Worm (Caenorhabditis elegans) whole organism, L4 larva: ENCODE measurements around the gene clec-213.
A peak's percentile ranks its signal among the peaks of the same experiment; 100 is the strongest.

ENCODE experiments used
- F26F4.8 ChIP-seq: fragments of 200-800 bp; sonication (Bioruptor generic); conservative IDR thresholded peaks from 2 replicates; pipeline ENCODE4 v1.3.6; 2022; ENCODE audit warnings: missing genetic modification characterization, missing compliant biosample characterization
- F49E8.2 ChIP-seq: sonication (generic microtip); optimal IDR thresholded peaks from 2 replicates; lab custom pipeline; 2016; ENCODE audit warnings: missing compliant biosample characterization, mild to moderate bottlenecking, missing genetic modification characterization, borderline replicate concordance
- Y105C5A.15 ChIP-seq: fragments of 200-800 bp; sonication (Bioruptor generic); IDR thresholded peaks from 2 replicates; pipeline ENCODE4 v1.3.6; 2022; ENCODE audit warnings: missing genetic modification characterization, missing compliant biosample characterization
- Y75B8A.6 ChIP-seq: fragments of 200-800 bp; sonication (Bioruptor generic); IDR thresholded peaks from 2 replicates; pipeline ENCODE4 v1.3.6; 2022; ENCODE audit warnings: missing genetic modification reagents, missing genetic modification characterization, missing compliant biosample characterization
- ama-1 ChIP-seq: fragments of 150-350 bp; optimal IDR thresholded peaks from 2 replicates; lab custom pipeline; 2014; ENCODE audit warnings: inconsistent platforms, mixed read lengths
- ceh-32 ChIP-seq: sonication (generic microtip); optimal IDR thresholded peaks from 2 replicates; lab custom pipeline; 2016; ENCODE audit warnings: mild to moderate bottlenecking, missing genetic modification characterization, missing compliant biosample characterization; ENCODE audit not compliant: poor library complexity
- ceh-62 ChIP-seq: sonication (generic microtip); optimal IDR thresholded peaks from 2 replicates; lab custom pipeline; 2017; ENCODE audit warnings: missing biosample characterization, missing genetic modification characterization
- dmd-8 ChIP-seq: fragments of 200-800 bp; sonication (Bioruptor generic); IDR thresholded peaks from 2 replicates; pipeline ENCODE4 v1.3.6; 2022; ENCODE audit warnings: missing genetic modification characterization, missing compliant biosample characterization
- dmd-9 ChIP-seq: fragments of 200-800 bp; sonication (Bioruptor generic); IDR thresholded peaks from 2 replicates; pipeline ENCODE4 v1.3.6; 2022; ENCODE audit warnings: missing genetic modification reagents, missing genetic modification characterization, missing compliant biosample characterization
- duxl-1 ChIP-seq: sonication (generic microtip); optimal IDR thresholded peaks from 2 replicates; lab custom pipeline; 2016; ENCODE audit warnings: mild to moderate bottlenecking, missing genetic modification characterization, moderate library complexity, missing compliant biosample characterization; ENCODE audit not compliant: poor library complexity
- egl-27 ChIP-seq: sonication (generic microtip); optimal IDR thresholded peaks from 3 replicates; lab custom pipeline; 2017; ENCODE audit warnings: missing biosample characterization, missing genetic modification reagents, missing genetic modification characterization
- hif-1 ChIP-seq, 2 experiments: sonication (generic microtip); optimal IDR thresholded peaks; 2 replicates each; lab custom pipeline; 2016 to 2017; ENCODE audit warnings: missing compliant biosample characterization in 2 of 2, missing genetic modification characterization in 2 of 2, missing genetic modification reagents in 2 of 2, missing genotype in 2 of 2, mild to moderate bottlenecking in 1 of 2
- hlh-30 ChIP-seq: sonication (generic microtip); optimal IDR thresholded peaks from 2 replicates; lab custom pipeline; 2017; ENCODE audit warnings: antibody characterized with exemption, mild to moderate bottlenecking, missing genetic modification characterization, missing compliant biosample characterization; ENCODE audit not compliant: insufficient read depth
- hmg-1.1 ChIP-seq: fragments of 200-800 bp; sonication (Bioruptor generic); IDR thresholded peaks from 2 replicates; pipeline ENCODE4 v1.3.6; 2022; ENCODE audit warnings: missing genetic modification reagents, missing genetic modification characterization, missing compliant biosample characterization
- jun-1 ChIP-seq: fragments of 150-350 bp; optimal IDR thresholded peaks from 2 replicates; lab custom pipeline; 2014; ENCODE audit warnings: missing biosample characterization, missing genetic modification reagents, missing genetic modification characterization
- lim-7 ChIP-seq: fragments of 200-800 bp; sonication (Bioruptor generic); IDR thresholded peaks from 2 replicates; pipeline ENCODE4 v1.3.6; 2022; ENCODE audit warnings: missing genetic modification characterization, missing compliant biosample characterization
- lin-38 ChIP-seq: fragments of 200-800 bp; sonication (Bioruptor generic); IDR thresholded peaks from 2 replicates; pipeline ENCODE4 v1.3.6; 2022; ENCODE audit warnings: missing genetic modification reagents, missing genetic modification characterization, missing compliant biosample characterization
- lsy-2 ChIP-seq, 2 experiments: fragments of 150-350 bp in 1 of 2; sonication (generic microtip) in 1 of 2; optimal IDR thresholded peaks; 2 replicates each; lab custom pipeline; 2014 to 2017; ENCODE audit warnings: missing biosample characterization in 2 of 2, missing genetic modification characterization in 2 of 2
- mxl-2 ChIP-seq: fragments of 200-800 bp; sonication (Bioruptor generic); conservative IDR thresholded peaks from 2 replicates; pipeline ENCODE4 v1.3.6; 2022; ENCODE audit warnings: missing genetic modification reagents, missing genetic modification characterization, missing compliant biosample characterization
- mxl-3 ChIP-seq: fragments of 200-800 bp; sonication (Bioruptor generic); optimal IDR thresholded peaks from 2 replicates; lab custom pipeline; 2018; ENCODE audit warnings: mild to moderate bottlenecking, missing genetic modification characterization, missing compliant biosample characterization
- nhr-11 ChIP-seq: fragments of 150-350 bp; optimal IDR thresholded peaks from 2 replicates; lab custom pipeline; 2014; ENCODE audit warnings: missing biosample characterization, missing genetic modification characterization
- nhr-42 ChIP-seq: fragments of 200-800 bp; sonication (Bioruptor generic); IDR thresholded peaks from 2 replicates; pipeline ENCODE4 v1.3.6; 2022; ENCODE audit warnings: missing genetic modification characterization, missing compliant biosample characterization
- nhr-48 ChIP-seq: sonication (generic microtip); optimal IDR thresholded peaks from 2 replicates; lab custom pipeline; 2016; ENCODE audit warnings: mild to moderate bottlenecking, missing genetic modification characterization, missing compliant biosample characterization
- nhr-77 ChIP-seq: fragments of 150-350 bp; optimal IDR thresholded peaks from 2 replicates; lab custom pipeline; 2014; ENCODE audit warnings: missing biosample characterization, missing genetic modification characterization
- pha-4 ChIP-seq, 2 experiments: fragments of 150-350 bp in 1 of 2; fragments of 200-800 bp in 1 of 2; sonication (Bioruptor generic) in 1 of 2; IDR thresholded peaks in 1 of 2; optimal IDR thresholded peaks in 1 of 2; 2 replicates each; pipeline versions ENCODE4 v1.3.6 to Lab custom; 2014 to 2022; ENCODE audit warnings: missing genetic modification characterization in 2 of 2, missing genetic modification reagents in 2 of 2, missing biosample characterization in 1 of 2, missing compliant biosample characterization in 1 of 2
- unc-39 ChIP-seq: sonication (generic microtip); optimal IDR thresholded peaks from 2 replicates; lab custom pipeline; 2017; ENCODE audit warnings: missing biosample characterization, missing genetic modification characterization
- unc-62 ChIP-seq, 3 experiments: fragments of 150-350 bp in 1 of 3; sonication (generic microtip); optimal IDR thresholded peaks in 2 of 3; peaks in 1 of 3; 1 replicate in 1 of 3; 2 replicates in 2 of 3; lab custom pipeline; 2014 to 2017; ENCODE audit warnings: missing biosample characterization in 3 of 3, missing genetic modification characterization in 3 of 3, missing genetic modification reagents in 3 of 3, missing genotype in 1 of 3
- vab-7 ChIP-seq: fragments of 200-800 bp; sonication (Bioruptor generic); IDR thresholded peaks from 2 replicates; pipeline ENCODE4 v1.3.6; 2022; ENCODE audit warnings: missing genetic modification reagents, missing genetic modification characterization, missing compliant biosample characterization
- zfp-3 ChIP-seq: fragments of 200-800 bp; sonication (Bioruptor generic); conservative IDR thresholded peaks from 2 replicates; pipeline ENCODE4 v1.3.6; 2022; ENCODE audit warnings: missing genetic modification reagents, missing genetic modification characterization, missing compliant biosample characterization
- zip-11 ChIP-seq: fragments of 200-800 bp; sonication (Bioruptor generic); IDR thresholded peaks from 2 replicates; pipeline ENCODE4 v1.3.6; 2022; ENCODE audit warnings: missing genetic modification characterization, missing compliant biosample characterization
- zip-2 ChIP-seq: fragments of 150-350 bp; optimal IDR thresholded peaks from 2 replicates; lab custom pipeline; 2014; ENCODE audit warnings: missing biosample characterization, missing genetic modification characterization

The clec-213 gene

ce11 chrV:7604858-7605257 is at the start of gene clec-213:
Gene clec-213, plus strand, starts transcription at chrV:7605158.
- no peak for TF ChIP-seq F49E8.2
- TF ChIP-seq duxl-1 (tag; lab: Kevin White, UChicago) = no peak
- no peak for TF ChIP-seq vab-7 (GFP tag; lab: Robert Waterston, UW)
- no peak for TF ChIP-seq nhr-77 (tag; lab: Kevin White, UChicago)
- TF ChIP-seq mxl-3 = no peak
- TF ChIP-seq jun-1 = no peak
- TF ChIP-seq, all 104 proteins: peak for 0

DNA sequence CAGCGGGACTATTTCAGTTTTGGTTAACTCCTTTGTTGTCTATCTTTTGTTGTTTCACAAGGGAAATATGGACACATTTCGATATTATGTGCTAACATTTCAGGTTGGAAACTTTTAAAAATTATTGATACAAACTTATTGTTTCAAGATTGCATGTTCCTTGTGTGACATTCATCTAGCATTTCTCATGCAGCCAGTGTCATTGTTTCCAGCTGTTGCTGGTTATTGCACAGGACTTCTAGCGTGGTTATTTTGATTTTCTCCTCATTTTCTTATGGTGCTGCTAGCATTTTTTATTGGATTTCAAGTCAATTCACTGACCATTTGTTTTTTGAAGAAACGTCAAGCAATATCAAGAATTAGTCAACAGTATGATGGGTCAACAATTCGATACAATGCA is 49.1 kb upstream of the clec-213 start:
- TF ChIP-seq zip-2 (tag; lab: Kevin White, UChicago) = no peak
- TF ChIP-seq nhr-11 (tag; lab: Kevin White, UChicago) = no peak
- TF ChIP-seq F26F4.8 (GFP tag; lab: Robert Waterston, UW) = no peak
- TF ChIP-seq duxl-1 (tag; lab: Kevin White, UChicago) = no peak
- TF ChIP-seq dmd-9 (GFP tag; lab: Robert Waterston, UW) = no peak
- no peak for TF ChIP-seq unc-39 (tag; lab: Kevin White, UChicago)
- TF ChIP-seq unc-62 (GFP tag; optimal IDR thresholded peaks at IDR 0.05 in 1 of 2; lab: Kevin White, UChicago) = peak in 1 of 2 experiments; percentile 34
- TF ChIP-seq unc-62 (tag; optimal IDR thresholded peaks at IDR 0.05; lab: Kevin White, UChicago) = no peak
- no peak for TF ChIP-seq ceh-62 (tag; lab: Kevin White, UChicago)
- TF ChIP-seq, all 104 proteins: peak for 1

- TF ChIP-seq egl-27 (tag; lab: Kevin White, UChicago) = no peak
- no peak for TF ChIP-seq dmd-9 (GFP tag; lab: Robert Waterston, UW)
- no peak for TF ChIP-seq lsy-2 (tag; optimal IDR thresholded peaks at IDR 0.05; lab: Kevin White, UChicago)
- TF ChIP-seq Y75B8A.6 = no peak
- TF ChIP-seq lim-7 = no peak
- TF ChIP-seq dmd-8 (GFP tag; lab: Robert Waterston, UW) = no peak
- TF ChIP-seq duxl-1 (tag; lab: Kevin White, UChicago) = no peak
- no peak for TF ChIP-seq lin-38 (GFP tag; lab: Robert Waterston, UW)
- no peak for TF ChIP-seq ceh-32 (tag; lab: Kevin White, UChicago)
- TF ChIP-seq vab-7 (GFP tag; lab: Robert Waterston, UW) = no peak
- no peak for TF ChIP-seq ama-1
- no peak for TF ChIP-seq mxl-3
- no peak for TF ChIP-seq hmg-1.1
Observed at ce11 chrV:7558693-7559092, 46.3 kb upstream of the clec-213 start, which contains the start of gene ets-7. Gene ets-7, minus strand, starts transcription at chrV:7558793.

DNA sequence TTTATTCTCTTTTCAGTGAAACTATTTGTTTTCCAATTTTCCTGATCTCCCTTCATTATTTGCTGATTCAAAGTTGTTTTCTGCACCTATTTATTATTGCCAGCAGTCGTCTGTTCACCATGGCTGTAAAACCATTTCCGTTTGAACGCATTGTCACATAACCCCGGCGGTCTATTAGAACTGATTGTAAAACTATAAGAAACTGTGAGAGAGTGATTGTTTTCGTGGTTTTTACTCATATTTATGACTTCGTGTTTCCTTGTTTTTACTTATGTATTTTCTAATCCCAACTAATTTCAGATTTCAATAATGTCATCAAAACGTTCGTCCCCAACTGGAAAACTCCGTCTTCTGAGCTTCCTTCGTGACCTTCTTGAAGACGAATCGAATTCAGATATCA is 42.0 kb upstream of the clec-213 start, which contains the start of gene F19F10.1:
TSS of gene F19F10.1 (plus strand) at position 301 of the 400 bp plus-strand sequence.
- TF ChIP-seq nhr-77 (tag; lab: Kevin White, UChicago) = no peak
- TF ChIP-seq mxl-2 (GFP tag; lab: Robert Waterston, UW) = no peak
- TF ChIP-seq mxl-3 = no peak
- no peak for TF ChIP-seq ceh-32 (tag; lab: Kevin White, UChicago)
- TF ChIP-seq zfp-3 = no peak

ce11 chrV:7570290-7570689 is 34.7 kb upstream of the clec-213 start, which contains the start of gene clec-212:
Gene clec-212, minus strand, starts transcription at chrV:7570390.
- TF ChIP-seq lim-7 (no peak), Y105C5A.15 (no peak), nhr-48 (tag; lab: Kevin White, UChicago) (no peak), zfp-3 (no peak), nhr-42 (no peak), zip-11 (GFP tag; lab: Robert Waterston, UW) (no peak), hif-1 (tag; optimal IDR thresholded peaks at IDR 0.05; lab: Kevin White, UChicago) (no peak), hlh-30 (tag; lab: Kevin White, UChicago) (no peak), pha-4 (GFP tag; IDR thresholded peaks at IDR 0.05; lab: Robert Waterston, UW) (no peak), pha-4 (tag; optimal IDR thresholded peaks at IDR 0.05; lab: Kevin White, UChicago) (no peak)
- TF ChIP-seq, all 104 proteins: peak for 0
